Worm (Caenorhabditis elegans) whole organism, L4 larva: ENCODE data around the gene Y57G7A.1.

Source experiments
- T26A8.4 ChIP-seq: fragments of 200-800 bp; sonication (Bioruptor generic); IDR thresholded peaks from 2 replicates; pipeline ENCODE4 v1.3.6; 2022; ENCODE audit warnings: missing genetic modification characterization, missing compliant biosample characterization
- jun-1 ChIP-seq: fragments of 150-350 bp; optimal IDR thresholded peaks from 2 replicates; lab custom pipeline; 2014; ENCODE audit warnings: missing biosample characterization, missing genetic modification reagents, missing genetic modification characterization
- lin-1 ChIP-seq: fragments of 200-800 bp; sonication (Bioruptor generic); IDR thresholded peaks from 2 replicates; pipeline ENCODE4 v1.3.6; 2022; ENCODE audit warnings: missing genetic modification reagents, missing genetic modification characterization, missing compliant biosample characterization

DNA sequence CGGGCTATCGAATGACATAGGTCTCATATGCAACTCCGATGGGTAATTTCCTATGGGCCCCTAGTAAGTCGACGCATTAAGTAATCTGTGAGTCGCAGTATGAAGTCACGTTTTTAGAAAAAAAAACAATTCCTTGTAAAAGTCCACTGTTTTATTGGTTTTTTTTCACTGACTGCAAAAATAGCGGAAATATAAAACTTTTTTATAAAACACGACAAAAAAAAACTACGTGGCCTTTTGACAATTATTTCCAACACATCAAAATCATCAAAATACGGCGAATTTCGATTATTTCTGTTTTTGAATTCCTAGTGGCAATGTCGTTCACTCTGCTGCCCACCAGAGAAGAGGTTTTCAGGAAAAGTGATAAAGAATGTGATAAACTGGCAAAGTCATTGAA is 39.6 kb upstream of the Y57G7A.1 start, which contains the start of gene clpr-2:
- TF ChIP-seq T26A8.4 (GFP tag; lab: Robert Waterston, UW) (no peak), jun-1 (tag; lab: Kevin White, UChicago) (no peak), lin-1 (no peak)
